Worm (Caenorhabditis elegans) whole organism, late embryonic: ENCODE data around the gene F10D2.10.

ENCODE experiments used
- F13H6.1 ChIP-seq: sonication (generic microtip); optimal IDR thresholded peaks from 2 replicates; lab custom pipeline; 2016; ENCODE audit warnings: missing genetic modification characterization, missing compliant biosample characterization
- K02D7.2 ChIP-seq: sonication (generic microtip); optimal IDR thresholded peaks from 2 replicates; lab custom pipeline; 2017; ENCODE audit warnings: mild to moderate bottlenecking, missing genetic modification characterization, missing compliant biosample characterization
- K09A11.1 ChIP-seq: sonication (generic microtip); optimal IDR thresholded peaks from 2 replicates; lab custom pipeline; 2017; ENCODE audit warnings: antibody characterized with exemption, mild to moderate bottlenecking, missing genetic modification characterization, missing compliant biosample characterization; ENCODE audit not compliant: insufficient read depth
- Y22D7AL.16 ChIP-seq: sonication (generic microtip); optimal IDR thresholded peaks from 2 replicates; lab custom pipeline; 2016; ENCODE audit warnings: missing genetic modification characterization, missing compliant biosample characterization
- ahr-1 ChIP-seq: sonication (generic microtip); optimal IDR thresholded peaks from 2 replicates; lab custom pipeline; 2016; ENCODE audit warnings: missing genetic modification characterization, missing compliant biosample characterization
- ceh-18 ChIP-seq: sonication (generic microtip); optimal IDR thresholded peaks from 2 replicates; lab custom pipeline; 2016; ENCODE audit warnings: missing genetic modification characterization, missing compliant biosample characterization
- ceh-19 ChIP-seq: fragments of 200-800 bp; sonication (Bioruptor generic); optimal IDR thresholded peaks from 2 replicates; lab custom pipeline; 2018; ENCODE audit warnings: mild to moderate bottlenecking, missing genetic modification characterization, missing compliant biosample characterization
- ceh-22 ChIP-seq: sonication (generic microtip); optimal IDR thresholded peaks from 2 replicates; lab custom pipeline; 2017; ENCODE audit warnings: missing biosample characterization, missing genetic modification characterization
- ceh-45 ChIP-seq: fragments of 200-800 bp; sonication (Bioruptor generic); IDR thresholded peaks from 2 replicates; pipeline ENCODE4 v1.3.6; 2022; ENCODE audit warnings: missing genetic modification reagents, missing genetic modification characterization, missing compliant biosample characterization
- ceh-48 ChIP-seq: sonication (generic microtip); optimal IDR thresholded peaks from 2 replicates; lab custom pipeline; 2016; ENCODE audit warnings: missing genetic modification characterization, inconsistent platforms, missing compliant biosample characterization
- ceh-6 ChIP-seq: fragments of 200-800 bp; sonication (Bioruptor generic); optimal IDR thresholded peaks from 2 replicates; lab custom pipeline; 2018; ENCODE audit warnings: mild to moderate bottlenecking, missing genetic modification characterization, missing compliant biosample characterization
- elt-4 ChIP-seq: sonication (generic microtip); optimal IDR thresholded peaks from 2 replicates; lab custom pipeline; 2016; ENCODE audit warnings: missing genetic modification characterization, missing compliant biosample characterization
- ets-4 ChIP-seq: sonication (generic microtip); optimal IDR thresholded peaks from 2 replicates; lab custom pipeline; 2016; ENCODE audit warnings: missing genetic modification characterization, missing compliant biosample characterization
- fax-1 ChIP-seq: sonication (generic microtip); optimal IDR thresholded peaks from 2 replicates; lab custom pipeline; 2016; ENCODE audit warnings: missing genotype, missing genetic modification characterization, missing compliant biosample characterization
- fkh-6 ChIP-seq: sonication (generic microtip); optimal IDR thresholded peaks from 2 replicates; lab custom pipeline; 2016; ENCODE audit warnings: missing genetic modification characterization, missing compliant biosample characterization
- hlh-15 ChIP-seq: sonication (generic microtip); optimal IDR thresholded peaks from 2 replicates; lab custom pipeline; 2016; ENCODE audit warnings: missing genetic modification characterization, missing compliant biosample characterization
- hlh-8 ChIP-seq: sonication (generic microtip); optimal IDR thresholded peaks from 2 replicates; lab custom pipeline; 2016; ENCODE audit warnings: missing genotype, missing genetic modification characterization, missing compliant biosample characterization
- lim-6 ChIP-seq: sonication (generic microtip); optimal IDR thresholded peaks from 2 replicates; lab custom pipeline; 2016; ENCODE audit warnings: missing genetic modification characterization, missing compliant biosample characterization
- madf-2 ChIP-seq: sonication (generic microtip); optimal IDR thresholded peaks from 2 replicates; lab custom pipeline; 2017; ENCODE audit warnings: missing genetic modification characterization, missing compliant biosample characterization
- mec-3 ChIP-seq: sonication (generic microtip); optimal IDR thresholded peaks from 2 replicates; lab custom pipeline; 2016; ENCODE audit warnings: borderline replicate concordance, missing genetic modification characterization, missing compliant biosample characterization
- nfya-1 ChIP-seq: sonication (generic microtip); optimal IDR thresholded peaks from 2 replicates; lab custom pipeline; 2017; ENCODE audit warnings: missing genetic modification characterization, mild to moderate bottlenecking, missing compliant biosample characterization, antibody characterized with exemption, moderate library complexity
- nhr-11 ChIP-seq: fragments of 150-350 bp; optimal IDR thresholded peaks from 2 replicates; lab custom pipeline; 2014; ENCODE audit warnings: missing biosample characterization, missing genetic modification characterization
- npax-4 ChIP-seq: sonication (generic microtip); optimal IDR thresholded peaks from 2 replicates; lab custom pipeline; 2016; ENCODE audit warnings: missing genetic modification characterization, missing compliant biosample characterization
- odd-2 ChIP-seq: sonication (generic microtip); optimal IDR thresholded peaks from 2 replicates; lab custom pipeline; 2017; ENCODE audit warnings: antibody characterized with exemption, mild to moderate bottlenecking, missing genetic modification characterization, missing compliant biosample characterization
- pat-9 ChIP-seq: fragments of 200-800 bp; sonication (Bioruptor generic); optimal IDR thresholded peaks from 2 replicates; lab custom pipeline; 2018; ENCODE audit warnings: mild to moderate bottlenecking, missing genetic modification characterization, moderate library complexity, missing compliant biosample characterization
- pha-2 ChIP-seq: sonication (generic microtip); optimal IDR thresholded peaks from 2 replicates; lab custom pipeline; 2017; ENCODE audit warnings: mild to moderate bottlenecking, missing genetic modification characterization, missing compliant biosample characterization
- pros-1 ChIP-seq: fragments of 150-350 bp; optimal IDR thresholded peaks from 2 replicates; lab custom pipeline; 2014; ENCODE audit warnings: missing biosample characterization, missing genetic modification reagents, missing genetic modification characterization
- ref-2 ChIP-seq: sonication (generic microtip); optimal IDR thresholded peaks from 2 replicates; lab custom pipeline; 2016; ENCODE audit warnings: missing genetic modification characterization, missing compliant biosample characterization
- rnt-1 ChIP-seq: sonication (generic microtip); optimal IDR thresholded peaks from 2 replicates; lab custom pipeline; 2016; ENCODE audit warnings: missing genetic modification characterization, missing compliant biosample characterization
- sox-2 ChIP-seq: fragments of 200-800 bp; sonication (Bioruptor generic); IDR thresholded peaks from 2 replicates; pipeline ENCODE4 v1.3.6; 2022; ENCODE audit warnings: missing genetic modification reagents, missing genetic modification characterization, missing compliant biosample characterization
- sox-4 ChIP-seq: sonication (generic microtip); optimal IDR thresholded peaks from 2 replicates; lab custom pipeline; 2017; ENCODE audit warnings: mild to moderate bottlenecking, missing genetic modification characterization, inconsistent platforms, missing compliant biosample characterization
- syd-9 ChIP-seq: sonication (generic microtip); optimal IDR thresholded peaks from 2 replicates; lab custom pipeline; 2016; ENCODE audit warnings: mild to moderate bottlenecking, missing genetic modification characterization, moderate library complexity, missing compliant biosample characterization
- tbx-2 ChIP-seq: sonication (generic microtip); optimal IDR thresholded peaks from 2 replicates; lab custom pipeline; 2016; ENCODE audit warnings: missing genetic modification characterization, missing compliant biosample characterization
- ttx-3 ChIP-seq: sonication (generic microtip); optimal IDR thresholded peaks from 2 replicates; lab custom pipeline; 2016; ENCODE audit warnings: missing genetic modification reagents, missing genetic modification characterization, missing compliant biosample characterization
- unc-42 ChIP-seq: sonication (generic microtip); optimal IDR thresholded peaks from 2 replicates; lab custom pipeline; 2016; ENCODE audit warnings: missing genotype, missing genetic modification characterization, missing compliant biosample characterization
- unc-86 ChIP-seq: sonication (generic microtip); optimal IDR thresholded peaks from 2 replicates; lab custom pipeline; 2016; ENCODE audit warnings: missing genetic modification characterization, missing compliant biosample characterization

The F10D2.10 gene

DNA sequence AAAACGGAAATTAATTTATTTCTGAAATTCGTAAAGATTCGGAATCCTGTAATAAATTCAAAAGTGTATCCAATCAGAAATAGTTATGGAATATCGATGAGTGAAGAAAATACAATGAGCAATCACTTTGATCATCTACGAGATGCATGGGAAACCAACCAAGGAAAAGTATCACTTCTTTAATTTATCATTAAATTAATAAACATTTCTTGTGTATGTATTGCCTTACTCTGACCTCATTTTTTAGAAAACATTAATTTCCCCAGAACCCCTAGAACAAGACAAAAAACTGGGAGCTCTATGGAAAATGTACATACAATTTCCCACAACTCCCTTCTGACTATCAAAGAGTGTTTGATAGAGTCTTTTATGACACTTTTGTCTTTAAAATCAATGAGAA, 22.0 kb downstream of the F10D2.10 start, which contains the start of gene F10D2.16:
TSS of gene F10D2.16 (plus strand) at position 301 of the 400 bp plus-strand sequence.
- TF ChIP-seq ceh-6 (GFP tag; lab: Kevin White, UChicago) (no peak), pros-1 (no peak), ceh-19 (GFP tag; lab: Kevin White, UChicago) (no peak), ceh-48 (tag; lab: Kevin White, UChicago) (no peak), hlh-8 (no peak), tbx-2 (no peak), nhr-11 (no peak)
- TF ChIP-seq, all 69 proteins: peak for 0

DNA sequence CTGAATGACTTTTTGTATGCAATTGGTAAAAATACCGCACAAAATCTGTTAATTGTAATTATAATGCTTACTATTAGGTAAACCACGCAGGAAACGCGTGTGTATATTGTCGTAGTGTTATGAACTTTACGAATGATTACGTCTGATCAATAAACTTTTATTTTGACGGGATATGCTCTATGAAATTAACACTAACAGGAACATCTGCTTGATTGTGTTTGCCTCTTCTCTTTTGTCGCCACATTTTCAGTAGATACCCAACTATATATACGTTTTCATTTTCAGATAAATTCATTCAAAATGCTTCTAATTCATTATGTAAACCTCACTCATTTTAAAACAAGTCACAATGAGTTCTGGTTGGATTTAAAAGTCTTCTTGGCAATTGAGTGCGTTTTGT, 23.7 kb downstream of the F10D2.10 start, which contains the start of gene sre-10:
TSS of gene sre-10 (plus strand) at position 301 of the 400 bp plus-strand sequence.
- no peak for TF ChIP-seq sox-2 (GFP tag; lab: Robert Waterston, UW)
- no peak for TF ChIP-seq hlh-8
- TF ChIP-seq unc-42 (tag; lab: Kevin White, UChicago): no peak
- no peak for TF ChIP-seq ceh-22
- no peak for TF ChIP-seq odd-2
- no peak for TF ChIP-seq ets-4 (tag; lab: Kevin White, UChicago)
- TF ChIP-seq elt-4 (tag; lab: Kevin White, UChicago): no peak
- TF ChIP-seq sox-4 (tag; lab: Kevin White, UChicago): no peak
- TF ChIP-seq fkh-6 (tag; lab: Kevin White, UChicago): no peak
- TF ChIP-seq Y22D7AL.16 (tag; lab: Kevin White, UChicago): no peak
- TF ChIP-seq ref-2 (tag; lab: Kevin White, UChicago): no peak
- no peak for TF ChIP-seq npax-4 (tag; lab: Kevin White, UChicago)
- no peak for TF ChIP-seq pros-1
- TF ChIP-seq rnt-1: no peak
- no peak for TF ChIP-seq nfya-1 (tag; lab: Kevin White, UChicago)
- TF ChIP-seq unc-86: no peak

DNA sequence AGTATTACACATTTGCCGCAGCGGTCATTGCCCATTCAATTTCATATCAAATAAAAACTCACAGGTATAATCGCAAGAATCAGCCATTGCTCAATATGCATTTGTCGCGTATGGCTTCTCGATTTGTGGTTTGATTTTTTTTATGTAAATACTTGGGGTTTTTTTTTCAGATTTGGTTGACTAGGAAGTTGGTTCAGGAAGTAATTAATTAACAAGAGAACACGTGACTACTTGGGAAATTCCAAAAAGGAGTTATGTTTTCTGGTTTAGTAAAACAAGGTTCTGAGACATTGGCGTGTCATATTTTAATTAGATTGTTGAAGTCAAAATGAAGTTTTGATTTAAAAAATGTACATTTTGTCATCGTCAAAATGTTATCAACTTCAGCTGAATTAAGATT, 25.0 kb downstream of the F10D2.10 start, which contains the start of gene srx-36:
TSS of gene srx-36 (minus strand) at position 101 of the 400 bp plus-strand sequence.
- TF ChIP-seq ceh-48 (tag; lab: Kevin White, UChicago) (no peak), ceh-45 (GFP tag; lab: Robert Waterston, UW) (no peak)

DNA sequence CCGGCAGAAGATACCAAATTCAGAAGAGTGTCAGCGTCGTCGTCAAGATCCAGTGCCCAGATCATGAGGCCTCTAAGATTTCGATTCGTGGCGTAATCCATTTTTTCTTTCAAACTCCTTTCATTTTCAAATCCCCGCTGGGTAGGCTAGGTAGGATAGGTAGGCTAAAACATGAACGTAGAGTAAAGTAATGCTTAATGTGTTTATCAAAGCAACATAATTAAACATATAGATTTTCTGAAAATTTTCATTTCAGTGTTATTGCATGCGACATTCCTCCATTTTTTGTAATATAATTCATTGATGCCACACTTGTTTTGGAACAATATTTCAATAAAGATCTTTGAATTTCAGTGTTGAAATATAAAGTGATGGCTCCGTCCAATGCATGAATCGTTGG, 26.5 kb downstream of the F10D2.10 start, which contains the start of gene T01C4.8:
TSS of gene T01C4.8 (minus strand) at position 101 of the 400 bp plus-strand sequence.
- TF ChIP-seq pha-2 (tag; lab: Kevin White, UChicago): no peak
- TF ChIP-seq sox-2 (GFP tag; lab: Robert Waterston, UW): no peak
- TF ChIP-seq ceh-6 (GFP tag; lab: Kevin White, UChicago): no peak
- TF ChIP-seq K02D7.2: no peak
- TF ChIP-seq unc-42 (tag; lab: Kevin White, UChicago): no peak
- TF ChIP-seq syd-9 (tag; lab: Kevin White, UChicago): no peak
- TF ChIP-seq ttx-3: no peak
- TF ChIP-seq pat-9 (tag; lab: Kevin White, UChicago): no peak
- TF ChIP-seq ahr-1 (tag; lab: Kevin White, UChicago): no peak

DNA sequence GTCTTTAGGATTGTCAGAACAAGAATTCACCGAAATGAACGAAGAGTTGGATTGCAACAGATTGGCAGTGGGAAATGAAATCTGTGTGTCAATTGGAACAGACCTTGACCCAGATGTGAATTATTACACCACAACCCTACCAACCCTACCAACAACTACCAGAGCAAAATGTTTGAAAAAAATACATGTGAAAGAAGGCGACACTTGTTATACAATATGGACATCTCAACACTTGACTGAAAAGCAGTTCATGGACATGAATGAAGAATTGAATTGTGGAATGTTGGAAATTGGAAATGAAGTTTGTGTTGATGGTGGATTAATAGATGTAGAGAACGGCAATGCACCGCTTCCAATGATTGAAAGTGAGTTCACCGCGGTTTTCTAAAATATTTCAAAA, 32.0 kb downstream of the F10D2.10 start:
- TF ChIP-seq hlh-15 (no peak), hlh-8 (no peak), sox-4 (tag; lab: Kevin White, UChicago) (no peak), F13H6.1 (tag; lab: Kevin White, UChicago) (no peak), lim-6 (tag; lab: Kevin White, UChicago) (no peak), tbx-2 (no peak), Y22D7AL.16 (tag; lab: Kevin White, UChicago) (no peak), pat-9 (tag; lab: Kevin White, UChicago) (no peak), npax-4 (tag; lab: Kevin White, UChicago) (no peak), K09A11.1 (tag; lab: Kevin White, UChicago) (no peak), mec-3 (tag; lab: Kevin White, UChicago) (no peak), fkh-6 (tag; lab: Kevin White, UChicago) (no peak), ceh-18 (tag; lab: Kevin White, UChicago) (no peak), madf-2 (tag; lab: Kevin White, UChicago) (no peak), fax-1 (no peak), ahr-1 (tag; lab: Kevin White, UChicago) (no peak)
- TF ChIP-seq, all 69 proteins: peak for 0
